Fruit fly (Drosophila melanogaster): ENCODE results near the gene CG33116.

Gene CG33116

dm6 chr2L:19508361-19508918 is 24.8 kb upstream of the CG33116 start, which contains the start of gene cyst (continued):
- TF ChIP-seq CG9797 (GFP tag; optimal IDR thresholded peaks at IDR 0.05), result peak; percentile 93
- peak; percentile 18; the same call in 1 of the 2 replicates for TF ChIP-seq CG8765 (GFP tag; IDR thresholded peaks at IDR 0.05)
- TF ChIP-seq CG14965 (GFP tag; optimal IDR thresholded peaks at IDR 0.05; ENCODE audit: borderline replicate concordance), result no peak
- TF ChIP-seq grau (tag; optimal IDR thresholded peaks at IDR 0.05), result no peak
- peak; percentile 54 for TF ChIP-seq lab (GFP tag; optimal IDR thresholded peaks at IDR 0.05)
- TF ChIP-seq Dek (tag; optimal IDR thresholded peaks at IDR 0.05), result no peak
- no peak for TF ChIP-seq Ravus (GFP tag; IDR thresholded peaks at IDR 0.05)
- TF ChIP-seq Oaz (GFP tag; IDR thresholded peaks at IDR 0.05), result no peak
- peak; percentile 90 for TF ChIP-seq Ets97D (GFP tag; optimal IDR thresholded peaks at IDR 0.05)
- peak; percentile 95 for TF ChIP-seq sna (GFP tag; IDR thresholded peaks at IDR 0.05; ENCODE audit: partially characterized antibody)
- TF ChIP-seq CG16863 (GFP tag; optimal IDR thresholded peaks at IDR 0.05), result peak; percentile 61
- TF ChIP-seq Antp (GFP tag; optimal IDR thresholded peaks at IDR 0.05), result peak; percentile 64
- no peak for TF ChIP-seq ATbp (GFP tag; optimal IDR thresholded peaks at IDR 0.05)
- no peak for TF ChIP-seq PHDP (tag; optimal IDR thresholded peaks at IDR 0.05)
- peak; percentile 90 for TF ChIP-seq chinmo (GFP tag; IDR thresholded peaks at IDR 0.05; ENCODE audit: partially characterized antibody)
- peak; percentile 98 for TF ChIP-seq bbx (GFP tag; IDR thresholded peaks at IDR 0.05; ENCODE audit: partially characterized antibody)
- no peak for TF ChIP-seq CG14014 (GFP tag; IDR thresholded peaks at IDR 0.05)
- TF ChIP-seq CG13894 (tag; optimal IDR thresholded peaks at IDR 0.05), result no peak
- TF ChIP-seq CG17328 (GFP tag; IDR thresholded peaks at IDR 0.05), result no peak
- TF ChIP-seq aop (GFP tag; IDR thresholded peaks at IDR 0.05), result no peak
- no peak for TF ChIP-seq CG11696 (GFP tag; IDR thresholded peaks at IDR 0.05)
- no peak for TF ChIP-seq CG31365 (tag; optimal IDR thresholded peaks at IDR 0.05)
- no peak for TF ChIP-seq CG6254 (GFP tag; optimal IDR thresholded peaks at IDR 0.05)
- TF ChIP-seq CG31224 (GFP tag; IDR thresholded peaks at IDR 0.05), result no peak
- TF ChIP-seq CG18764 (GFP tag; optimal IDR thresholded peaks at IDR 0.05), result no peak
- TF ChIP-seq eyg (GFP tag; optimal IDR thresholded peaks at IDR 0.05), result peak; percentile 43
- TF ChIP-seq repo (GFP tag; optimal IDR thresholded peaks at IDR 0.05), result peak; percentile 44
- TF ChIP-seq CG34224 (GFP tag; IDR thresholded peaks at IDR 0.05; ENCODE audit: partially characterized antibody), result peak; percentile 95
- peak in 1 of 2 experiments; percentile 55 for TF ChIP-seq crp (GFP tag; optimal IDR thresholded peaks at IDR 0.05)
- TF ChIP-seq h (optimal IDR thresholded peaks at IDR 0.05), result no peak
- TF ChIP-seq CG10959 (GFP tag; IDR thresholded peaks at IDR 0.05), result no peak
- peak; percentile 60 for TF ChIP-seq CoRest (tag; optimal IDR thresholded peaks at IDR 0.05)
- no peak for TF ChIP-seq abd-A (tag; optimal IDR thresholded peaks at IDR 0.05)
- no peak; the same call in 1 of the 2 replicates for TF ChIP-seq sisA (GFP tag; IDR thresholded peaks at IDR 0.05)
- peak; percentile 97 for TF ChIP-seq CG6791 (GFP tag; IDR thresholded peaks at IDR 0.05; ENCODE audit: partially characterized antibody)
- TF ChIP-seq CG4617 (GFP tag; optimal IDR thresholded peaks at IDR 0.05; ENCODE audit: borderline replicate concordance), result peak; percentile 91
- no peak for TF ChIP-seq CG10431 (GFP tag; optimal IDR thresholded peaks at IDR 0.05)
- TF ChIP-seq D (optimal IDR thresholded peaks at IDR 0.05), result peak; percentile 52
- TF ChIP-seq D (GFP tag; optimal IDR thresholded peaks at IDR 0.05), result no peak
- TF ChIP-seq CG7928 (GFP tag; optimal IDR thresholded peaks at IDR 0.05), result no peak
- TF ChIP-seq ab (GFP tag; optimal IDR thresholded peaks at IDR 0.05), result no peak
- TF ChIP-seq Dp (GFP tag; optimal IDR thresholded peaks at IDR 0.05), result peak; percentile 86
- no peak for TF ChIP-seq unpg (GFP tag; optimal IDR thresholded peaks at IDR 0.05)
- no peak for TF ChIP-seq Gsc (GFP tag; IDR thresholded peaks at IDR 0.05)
- TF ChIP-seq HmgD (GFP tag; optimal IDR thresholded peaks at IDR 0.05), result peak; percentile 54
- TF ChIP-seq kni (GFP tag; optimal IDR thresholded peaks at IDR 0.05), result no peak
- no peak for TF ChIP-seq dmrt11E (tag; optimal IDR thresholded peaks at IDR 0.05)
- TF ChIP-seq CG10654 (GFP tag; optimal IDR thresholded peaks at IDR 0.05), result peak; percentile 9
- peak; percentile 28; the same call in 1 of the 2 replicates for TF ChIP-seq Ptx1 (GFP tag; IDR thresholded peaks at IDR 0.05)
- no peak for TF ChIP-seq CG14441 (GFP tag; IDR thresholded peaks at IDR 0.05)
